Worm (Caenorhabditis elegans): ENCODE data around the gene C29F7.3.

Gene C29F7.3

DNA sequence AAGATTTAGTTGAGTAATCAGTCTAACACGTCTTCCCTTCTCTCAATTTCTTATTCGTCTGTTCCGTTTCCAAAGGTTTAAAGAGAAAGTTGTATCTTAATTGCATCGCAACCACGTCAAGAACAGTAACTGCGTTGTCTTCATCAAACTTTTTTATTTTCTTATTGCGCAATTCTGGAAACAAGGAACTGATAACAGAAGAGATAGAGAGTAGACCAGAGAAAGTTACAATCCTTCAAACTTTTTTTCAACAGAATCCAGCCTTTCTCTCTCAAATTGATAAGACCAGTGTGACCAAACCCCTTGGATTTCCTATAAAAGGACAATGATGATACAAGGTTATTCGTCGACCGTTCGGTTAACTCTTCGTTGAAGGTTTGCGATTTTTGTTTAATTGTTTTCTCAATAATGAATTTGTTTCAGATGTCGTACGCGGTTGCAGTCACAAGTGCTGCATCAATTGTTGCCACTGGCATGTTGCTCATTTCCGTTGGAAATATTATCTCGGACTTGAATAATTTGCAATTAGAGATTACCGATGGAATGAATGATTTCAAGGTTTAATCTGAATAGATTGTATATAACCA lies 49.4 kb upstream of the C29F7.3 start, which contains the start of gene col-184:
col-184 (plus strand) TSS at position 409 of the 587 bp plus-strand sequence.
- TF ChIP-seq unc-62 (GFP tag; optimal IDR thresholded peaks at IDR 0.05 in 1 of 2) (peak in 1 of 2 experiments; percentile 94), unc-62 (tag; optimal IDR thresholded peaks at IDR 0.05) (no peak), pqm-1 (tag; optimal IDR thresholded peaks at IDR 0.05) (no peak), nhr-111 (GFP tag; optimal IDR thresholded peaks at IDR 0.05) (no peak), nhr-102 (tag; optimal IDR thresholded peaks at IDR 0.05) (no peak), nhr-28 (tag; optimal IDR thresholded peaks at IDR 0.05) (peak; percentile 37), lin-39 (tag; optimal IDR thresholded peaks at IDR 0.05) (no peak), ceh-20 (GFP tag; IDR thresholded peaks at IDR 0.05) (0 out of 2 replicates have a peak, but pooled peaks have one; percentile 31), dmd-6 (GFP tag; IDR thresholded peaks at IDR 0.05) (peak; percentile 28; the same call in 1 of the 2 replicates)

DNA sequence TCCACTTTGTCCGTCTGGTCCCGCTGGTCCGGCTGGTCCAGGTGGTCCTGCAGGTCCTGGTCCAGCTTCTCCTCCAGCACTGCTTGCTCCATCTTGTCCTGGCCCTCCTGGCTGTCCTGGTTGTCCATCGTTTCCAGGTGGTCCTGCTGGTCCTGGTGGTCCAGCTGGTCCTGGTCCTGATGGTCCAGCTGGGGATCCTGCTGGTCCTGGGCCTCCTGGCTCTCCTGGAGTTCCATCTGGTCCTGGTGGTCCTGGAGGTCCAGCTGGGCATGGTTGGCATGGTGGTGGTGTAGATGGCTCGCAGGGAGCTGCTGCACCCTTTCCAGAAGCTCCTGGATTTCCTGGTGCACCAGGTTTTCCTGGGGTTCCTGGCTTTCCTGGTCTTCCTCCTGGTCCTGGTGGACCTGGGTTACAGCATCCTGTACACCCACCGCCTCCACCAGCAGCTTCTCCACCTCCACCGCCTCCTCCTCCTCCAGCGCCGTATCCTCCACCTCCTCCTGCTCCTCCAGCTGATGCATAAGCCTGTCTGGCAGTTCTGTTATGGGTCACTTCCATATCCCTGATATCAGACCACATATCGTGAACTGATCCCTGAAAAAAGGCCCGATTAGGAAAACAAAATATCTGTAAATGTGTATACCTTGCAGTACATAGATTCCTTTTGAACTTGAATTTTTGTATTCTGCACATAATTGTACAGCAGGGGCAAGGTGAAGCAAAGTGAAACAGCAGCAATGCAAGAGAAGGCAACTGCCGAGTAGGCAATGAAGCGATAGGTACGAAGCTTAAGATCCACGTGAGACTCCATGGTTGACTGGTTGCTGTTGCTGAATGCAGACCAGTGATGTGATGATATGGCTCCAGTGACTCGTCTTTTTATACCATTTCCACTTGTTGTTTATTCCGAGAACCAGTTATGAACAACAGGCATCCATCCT lies 47.5 kb upstream of the C29F7.3 start, which contains the start of gene col-183:
col-183 (minus strand) TSS at position 839 of the 941 bp plus-strand sequence.
- peak; percentile 7; the same call in 1 of the 2 replicates for TF ChIP-seq pha-4 (GFP tag; IDR thresholded peaks at IDR 0.05)
- no peak for TF ChIP-seq pha-4 (tag; optimal IDR thresholded peaks at IDR 0.05)
- TF ChIP-seq vab-7 (GFP tag; IDR thresholded peaks at IDR 0.05): no peak
- TF ChIP-seq set-16 (GFP tag; IDR thresholded peaks at IDR 0.05): peak; percentile 96
- TF ChIP-seq unc-62 (GFP tag; optimal IDR thresholded peaks at IDR 0.05 in 1 of 2): peak in 1 of 2 experiments; percentile 99
- no peak for TF ChIP-seq unc-62 (tag; optimal IDR thresholded peaks at IDR 0.05)

ce11 chrX:13463793-13464192 lies 44.1 kb upstream of the C29F7.3 start, which contains the start of gene F02D10.2:
Gene F02D10.2 (minus strand): TSS chrX:13463893.
- TF ChIP-seq saeg-2 (GFP tag; IDR thresholded peaks at IDR 0.05) (no peak), sdz-12 (GFP tag; optimal IDR thresholded peaks at IDR 0.05) (no peak), lsy-2 (tag; optimal IDR thresholded peaks at IDR 0.05) (no peak), jun-1 (tag; optimal IDR thresholded peaks at IDR 0.05) (no peak), skn-1 (tag; optimal IDR thresholded peaks at IDR 0.05) (no peak)

- no peak for TF ChIP-seq lin-1 (GFP tag; IDR thresholded peaks at IDR 0.05)
Observed at ce11 chrX:13462519-13462918, 42.8 kb upstream of the C29F7.3 start, which contains the start of gene F02D10.3. Gene F02D10.3 (minus strand): TSS chrX:13462619.

DNA sequence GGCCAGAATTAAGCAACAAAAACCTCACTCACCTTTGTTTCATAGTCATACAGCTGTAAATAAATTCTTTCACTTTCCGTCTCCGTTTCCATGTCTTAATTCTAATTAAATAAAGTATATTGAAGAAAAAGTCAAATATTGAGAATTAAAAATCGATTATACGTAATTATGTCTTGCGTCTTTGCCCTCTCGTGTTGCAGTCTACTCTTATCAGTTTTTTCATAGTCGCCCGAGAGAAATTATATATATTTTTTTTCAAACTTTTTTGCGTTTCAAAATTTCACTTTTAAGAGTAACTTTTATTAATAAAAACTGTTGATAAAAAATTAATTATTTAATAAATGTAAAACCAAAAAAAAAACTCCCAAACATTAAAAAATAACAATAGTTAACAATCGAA lies 36.7 kb upstream of the C29F7.3 start, which contains the start of gene flr-1:
flr-1 (minus strand) TSS at position 101 of the 400 bp plus-strand sequence.
- TF ChIP-seq aha-1 (tag) (peak; percentile 2), madf-9 (GFP tag; conservative IDR thresholded peaks at IDR 0.05) (no peak)

DNA sequence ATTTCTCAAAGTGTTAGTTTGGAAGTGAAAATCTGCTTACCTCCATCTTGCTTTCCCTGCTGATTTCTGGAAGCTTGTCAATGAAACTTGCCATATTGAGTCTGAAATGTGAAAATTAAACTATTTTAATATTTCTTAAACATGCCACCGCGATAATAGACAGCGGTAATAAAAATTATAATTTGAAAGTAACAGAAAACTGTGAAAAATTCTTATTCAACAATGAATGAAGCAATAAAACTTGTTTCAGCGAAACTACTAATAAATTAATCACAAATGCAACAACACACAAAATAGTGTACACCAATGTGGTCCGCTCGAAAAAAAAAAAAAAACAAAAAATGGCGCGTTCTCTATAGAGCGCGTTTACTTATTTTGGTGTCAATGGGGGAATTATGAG lies 31.8 kb upstream of the C29F7.3 start, which contains the start of gene F02D10.6:
F02D10.6 (minus strand) TSS at position 101 of the 400 bp plus-strand sequence.
- TF ChIP-seq unc-62 (GFP tag; optimal IDR thresholded peaks at IDR 0.05 in 1 of 2) (peak in 1 of 2 experiments; percentile 50), unc-62 (tag; optimal IDR thresholded peaks at IDR 0.05) (no peak), F44E2.7 (GFP tag; IDR thresholded peaks at IDR 0.05) (no peak)

DNA sequence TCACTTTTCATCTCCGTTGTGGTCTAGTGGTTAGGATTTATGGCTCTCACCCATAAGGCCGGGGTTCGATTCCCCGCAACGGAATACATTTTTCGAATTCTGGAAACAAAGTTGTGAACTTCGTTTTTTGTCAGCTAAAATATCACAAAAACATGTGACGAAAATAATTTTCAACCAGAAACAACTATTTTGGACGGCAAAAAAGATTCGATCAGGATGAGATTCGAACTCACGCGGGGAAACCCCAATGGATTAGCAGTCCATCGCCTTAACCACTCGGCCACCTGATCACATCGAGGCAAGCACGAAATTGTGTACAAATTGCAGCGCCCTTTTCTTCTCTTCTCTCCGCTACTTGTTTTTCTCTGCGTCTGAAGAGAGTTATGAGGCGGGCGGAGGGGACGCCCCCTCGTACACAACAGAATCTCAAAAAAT lies 28.9 kb upstream of the C29F7.3 start:
- TF ChIP-seq lin-13 (GFP tag; optimal IDR thresholded peaks at IDR 0.05) (peak; percentile 78), nhr-111 (GFP tag; optimal IDR thresholded peaks at IDR 0.05) (peak; percentile 57), sdz-12 (GFP tag; optimal IDR thresholded peaks at IDR 0.05) (peak; percentile 12), mxl-3 (GFP tag; optimal IDR thresholded peaks at IDR 0.05) (peak; percentile 75), F44E2.7 (GFP tag; IDR thresholded peaks at IDR 0.05) (0 out of 2 replicates have a peak, but pooled peaks have one; percentile 68), Y105C5A.15 (GFP tag; IDR thresholded peaks at IDR 0.05) (0 out of 2 replicates have a peak, but pooled peaks have one; percentile 71), aha-1 (tag) (peak; percentile 75), jun-1 (tag; optimal IDR thresholded peaks at IDR 0.05) (peak; percentile 14), hlh-30 (tag; optimal IDR thresholded peaks at IDR 0.05; ENCODE audit: insufficient read depth) (peak; percentile 88), lin-1 (GFP tag; IDR thresholded peaks at IDR 0.05) (peak; percentile 48; the same call in 1 of the 2 replicates), F26F4.8 (GFP tag; conservative IDR thresholded peaks at IDR 0.05) (peak; percentile 75), Y48G9A.11 (GFP tag; IDR thresholded peaks at IDR 0.05) (peak; percentile 82; the same call in 1 of the 2 replicates), daf-16 (GFP tag; optimal IDR thresholded peaks at IDR 0.05) (peak; percentile 73 to 81), daf-16 (tag; optimal IDR thresholded peaks at IDR 0.05) (peak; percentile 69), madf-5 (GFP tag; IDR thresholded peaks at IDR 0.05) (peak in 1 of 2 experiments; percentile 88; a peak in 2 of 4 replicates), rbr-2 (tag; optimal IDR thresholded peaks at IDR 0.05) (peak; percentile 79), dmd-8 (GFP tag; IDR thresholded peaks at IDR 0.05) (peak; percentile 90; the same call in 1 of the 2 replicates), mep-1 (tag; optimal IDR thresholded peaks at IDR 0.05) (peak; percentile 84), nhr-48 (tag; optimal IDR thresholded peaks at IDR 0.05) (peak; percentile 82)

Measured in whole organism, L4 larva.